Worm (Caenorhabditis elegans): ENCODE data around the gene T02G5.14.
A peak's percentile ranks its signal among the peaks of the same experiment; 100 is the strongest.

The T02G5.14 gene

DNA sequence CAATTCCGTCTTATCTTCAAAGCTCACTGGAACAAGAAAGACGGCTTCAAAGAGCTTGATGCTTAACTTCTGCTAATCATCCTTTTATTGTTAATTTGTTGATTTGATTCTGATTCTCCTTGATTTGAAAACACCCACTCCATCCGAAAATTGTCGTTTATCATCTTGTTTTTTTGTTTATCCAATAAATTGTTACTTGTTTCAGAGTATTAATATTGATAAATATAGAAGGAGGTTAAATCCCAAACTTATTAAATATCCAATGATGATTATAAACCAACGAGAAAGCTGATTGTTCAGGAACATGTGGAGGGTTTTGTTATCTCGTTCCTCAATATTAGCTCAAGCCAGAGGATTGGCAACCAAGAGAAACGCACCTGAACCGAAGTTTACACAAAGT lies 28.7 kb downstream of the T02G5.14 start, which contains the start of gene F10E7.6:
Gene F10E7.6, plus strand, starts transcription at position 301 of the 400 bp plus-strand sequence.
- no peak for TF ChIP-seq ZK546.5 (tag; optimal IDR thresholded peaks at IDR 0.05)
- TF ChIP-seq mab-5 (tag; optimal IDR thresholded peaks at IDR 0.05) = no peak
- no peak for TF ChIP-seq ama-1 (optimal IDR thresholded peaks at IDR 0.05)
- no peak for TF ChIP-seq lin-11 (tag; optimal IDR thresholded peaks at IDR 0.05)

DNA sequence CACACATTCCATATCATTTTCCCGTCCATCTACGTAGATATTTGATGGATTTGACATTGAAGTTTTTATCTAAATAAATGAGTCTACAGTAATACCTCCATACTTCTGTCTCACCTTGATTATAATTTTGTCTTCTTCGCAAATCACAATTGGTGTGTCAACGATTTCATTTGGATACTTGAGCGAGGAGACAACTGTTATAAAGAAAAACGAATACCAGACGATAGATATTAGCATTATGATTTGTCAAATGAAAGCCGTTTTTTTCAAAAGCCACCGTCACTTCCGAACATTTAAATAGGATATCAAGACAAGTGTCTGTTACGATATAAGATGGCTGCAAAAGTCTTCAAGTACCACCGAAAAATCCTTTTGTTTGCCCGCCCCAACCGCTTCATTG lies 31.5 kb downstream of the T02G5.14 start, which contains the start of gene cutl-5:
Gene cutl-5, minus strand, starts transcription at position 269 of the 400 bp plus-strand sequence.
- no peak for TF ChIP-seq ztf-11 (tag; optimal IDR thresholded peaks at IDR 0.05)
- no peak for TF ChIP-seq ZK546.5 (tag; optimal IDR thresholded peaks at IDR 0.05)

DNA sequence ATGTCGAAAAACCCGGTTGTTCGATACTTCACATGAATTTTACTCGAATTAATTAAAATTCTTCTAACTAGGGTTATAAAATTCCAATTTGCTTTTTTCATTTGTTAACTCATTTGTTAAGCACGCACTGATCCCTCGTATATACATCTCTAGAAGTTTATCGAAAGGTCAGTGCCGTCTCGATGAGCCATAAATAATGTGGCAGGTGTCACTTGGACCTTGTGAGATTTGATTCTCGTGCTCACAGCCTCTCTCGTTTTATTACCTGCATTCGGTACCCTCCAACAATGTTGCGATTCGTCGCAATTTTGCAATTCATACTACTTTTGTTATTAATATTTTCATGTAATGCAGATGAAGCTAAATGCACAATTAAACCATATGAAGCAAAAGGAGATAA lies 32.2 kb downstream of the T02G5.14 start, which contains the start of gene spon-1:
Gene spon-1, plus strand, starts transcription at position 208 of the 400 bp plus-strand sequence.
- TF ChIP-seq lsy-2 (tag; optimal IDR thresholded peaks at IDR 0.05) = no peak

DNA sequence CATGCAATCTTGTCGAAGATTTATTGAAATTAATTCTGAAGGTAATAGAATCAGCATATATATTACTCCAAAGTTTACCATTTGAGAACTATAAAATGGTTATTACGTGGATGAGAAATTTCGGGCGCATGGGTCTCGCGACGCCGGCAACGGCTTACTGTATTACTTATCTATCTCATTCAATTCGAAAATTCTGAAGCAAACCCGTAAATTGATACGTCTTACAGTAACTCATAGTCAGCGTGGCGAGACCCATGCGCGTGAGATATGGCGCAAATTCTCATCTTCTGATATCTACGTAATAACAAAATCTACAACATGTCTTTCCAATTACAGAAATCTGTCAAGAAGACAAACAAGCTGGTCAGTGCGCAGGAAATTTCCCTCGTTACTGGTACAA lies 35.4 kb downstream of the T02G5.14 start:
- TF ChIP-seq crh-2 (tag; optimal IDR thresholded peaks at IDR 0.05) (no peak), mdl-1 (tag; optimal IDR thresholded peaks at IDR 0.05) (no peak), unc-39 (tag; optimal IDR thresholded peaks at IDR 0.05) (no peak), dmd-4 (tag; optimal IDR thresholded peaks at IDR 0.05) (no peak), ceh-16 (tag; optimal IDR thresholded peaks at IDR 0.05) (no peak), sma-3 (GFP tag; optimal IDR thresholded peaks at IDR 0.05) (no peak), ZK546.5 (tag; optimal IDR thresholded peaks at IDR 0.05) (no peak), nhr-10 (tag; optimal IDR thresholded peaks at IDR 0.05) (no peak), mab-5 (tag; optimal IDR thresholded peaks at IDR 0.05) (no peak), sem-4 (tag; optimal IDR thresholded peaks at IDR 0.05) (no peak), nhr-129 (tag; optimal IDR thresholded peaks at IDR 0.05) (no peak)

DNA sequence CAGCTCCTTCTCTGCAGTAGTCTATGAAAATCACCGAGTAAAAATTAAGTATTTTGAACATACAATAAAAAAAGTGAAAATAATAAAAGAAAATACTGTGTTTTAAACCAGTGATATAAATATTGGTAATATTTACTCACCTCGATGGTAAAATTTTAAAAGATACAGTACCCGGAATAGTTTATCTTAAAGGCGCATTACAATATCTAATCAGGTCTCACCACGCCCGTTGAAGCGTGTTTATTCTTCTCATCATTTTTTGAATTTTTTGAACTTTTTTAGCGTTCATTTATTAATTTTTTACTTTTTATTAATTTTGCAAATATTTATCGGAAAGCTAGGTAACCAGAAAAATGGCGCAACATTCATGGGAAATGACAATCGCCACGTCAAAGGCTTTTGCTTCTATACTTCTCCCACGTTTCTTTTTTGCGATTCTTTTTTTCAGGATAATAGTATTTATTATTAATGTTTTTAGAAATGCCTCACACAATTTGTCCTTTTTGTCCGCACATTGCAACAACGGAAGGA lies 37.7 kb downstream of the T02G5.14 start, which contains the start of gene F10E7.2:
Gene F10E7.2, plus strand, starts transcription at position 481 of the 531 bp plus-strand sequence.
- TF ChIP-seq unc-62 (GFP tag; optimal IDR thresholded peaks at IDR 0.05) = no peak
- no peak for TF ChIP-seq lin-11 (tag; optimal IDR thresholded peaks at IDR 0.05)
- no peak for TF ChIP-seq nhr-11 (tag; optimal IDR thresholded peaks at IDR 0.05)
- no peak for TF ChIP-seq unc-55 (GFP tag; optimal IDR thresholded peaks at IDR 0.05)
- TF ChIP-seq mab-5 (tag; optimal IDR thresholded peaks at IDR 0.05) = no peak
- TF ChIP-seq sem-4 (tag; optimal IDR thresholded peaks at IDR 0.05) = no peak
- TF ChIP-seq crh-2 (tag; optimal IDR thresholded peaks at IDR 0.05) = no peak
- no peak for TF ChIP-seq F13H6.1 (tag; optimal IDR thresholded peaks at IDR 0.05)
- TF ChIP-seq ZK546.5 (tag; optimal IDR thresholded peaks at IDR 0.05) = no peak
- no peak for TF ChIP-seq nhr-6 (tag; optimal IDR thresholded peaks at IDR 0.05)
- no peak for TF ChIP-seq dmd-4 (tag; optimal IDR thresholded peaks at IDR 0.05)
- no peak for TF ChIP-seq fos-1 (tag; optimal IDR thresholded peaks at IDR 0.05)
- no peak for TF ChIP-seq nhr-23 (tag; optimal IDR thresholded peaks at IDR 0.05)

DNA sequence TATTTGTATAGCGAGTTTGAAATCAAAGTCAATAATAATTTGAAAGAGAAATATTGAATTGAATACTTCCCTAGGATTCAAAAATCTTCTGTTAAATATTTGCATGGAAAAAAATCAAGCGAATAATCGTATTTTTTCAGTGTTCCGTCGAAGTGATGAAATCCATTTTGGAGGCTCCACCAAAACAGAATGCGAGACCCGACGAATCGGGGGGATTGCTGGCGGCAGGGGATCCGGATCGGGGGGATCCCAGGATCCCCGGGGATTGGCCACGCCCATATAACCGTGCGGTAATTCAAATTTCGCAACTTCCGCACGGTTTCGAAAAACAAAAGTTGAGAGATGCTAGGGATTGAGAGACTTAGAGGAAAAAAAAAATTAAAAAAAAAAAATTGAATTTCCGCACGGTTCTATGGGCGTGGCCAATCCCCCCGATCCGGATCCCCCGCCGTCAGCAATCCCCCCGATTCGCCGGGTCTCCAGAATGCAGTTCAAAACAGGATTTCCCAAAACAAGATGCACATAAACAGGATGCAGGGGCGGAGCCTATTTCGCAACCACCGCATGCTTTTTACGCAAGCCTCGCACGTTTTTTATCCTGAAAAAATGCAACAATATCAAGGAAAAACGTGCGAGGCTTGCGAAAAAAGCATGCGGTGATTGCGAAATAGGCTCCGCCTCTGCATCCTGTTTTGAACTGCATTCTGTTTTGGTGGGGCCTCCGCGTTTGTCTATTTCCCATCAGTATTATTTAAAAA lies 38.7 kb downstream of the T02G5.14 start, which contains the start of gene F10E7.11:
Gene F10E7.11, minus strand, starts transcription at position 232 of the 758 bp plus-strand sequence.
- TF ChIP-seq mab-5 (tag; optimal IDR thresholded peaks at IDR 0.05) (no peak), ztf-1 (GFP tag; conservative IDR thresholded peaks at IDR 0.05) (no peak), nhr-10 (tag; optimal IDR thresholded peaks at IDR 0.05) (no peak), nhr-12 (tag; optimal IDR thresholded peaks at IDR 0.05) (no peak), nhr-23 (tag; optimal IDR thresholded peaks at IDR 0.05) (no peak), nhr-21 (tag; optimal IDR thresholded peaks at IDR 0.05) (no peak), C34F6.9 (tag; optimal IDR thresholded peaks at IDR 0.05) (peak; percentile 20), unc-55 (GFP tag; optimal IDR thresholded peaks at IDR 0.05) (peak; percentile 69), lsy-2 (tag; optimal IDR thresholded peaks at IDR 0.05) (peak in 1 of 2 experiments; percentile 55), mbf-1 (tag; optimal IDR thresholded peaks at IDR 0.05) (no peak), dmd-4 (tag; optimal IDR thresholded peaks at IDR 0.05) (no peak), F13H6.1 (tag; optimal IDR thresholded peaks at IDR 0.05) (peak; percentile 8), ztf-11 (tag; optimal IDR thresholded peaks at IDR 0.05) (no peak), sma-9 (GFP tag; optimal IDR thresholded peaks at IDR 0.05) (peak; percentile 82), sma-9 (tag; optimal IDR thresholded peaks at IDR 0.05) (no peak), gmeb-1 (tag; optimal IDR thresholded peaks at IDR 0.05) (no peak), nhr-237 (tag; optimal IDR thresholded peaks at IDR 0.05) (no peak), nhr-77 (tag; optimal IDR thresholded peaks at IDR 0.05) (no peak), egl-27 (tag; optimal IDR thresholded peaks at IDR 0.05) (no peak)

Measured in whole organism, L2 larva.